Worm (Caenorhabditis elegans) whole organism, late embryonic: ENCODE measurements around the gene B0303.4.

Experiments used
- C08G9.2 ChIP-seq: sonication (generic microtip); optimal IDR thresholded peaks from 2 replicates; lab custom pipeline; 2016; ENCODE audit warnings: mild to moderate bottlenecking, missing genetic modification characterization, moderate library complexity, missing compliant biosample characterization
- F13H6.1 ChIP-seq: sonication (generic microtip); optimal IDR thresholded peaks from 2 replicates; lab custom pipeline; 2016; ENCODE audit warnings: missing genetic modification characterization, missing compliant biosample characterization
- K09A11.1 ChIP-seq: sonication (generic microtip); optimal IDR thresholded peaks from 2 replicates; lab custom pipeline; 2017; ENCODE audit warnings: antibody characterized with exemption, mild to moderate bottlenecking, missing genetic modification characterization, missing compliant biosample characterization; ENCODE audit not compliant: insufficient read depth
- Y22D7AL.16 ChIP-seq: sonication (generic microtip); optimal IDR thresholded peaks from 2 replicates; lab custom pipeline; 2016; ENCODE audit warnings: missing genetic modification characterization, missing compliant biosample characterization
- ahr-1 ChIP-seq: sonication (generic microtip); optimal IDR thresholded peaks from 2 replicates; lab custom pipeline; 2016; ENCODE audit warnings: missing genetic modification characterization, missing compliant biosample characterization
- ceh-14 ChIP-seq: sonication (generic microtip); optimal IDR thresholded peaks from 2 replicates; lab custom pipeline; 2016; ENCODE audit warnings: missing genotype, missing genetic modification characterization, missing compliant biosample characterization
- ceh-19 ChIP-seq: fragments of 200-800 bp; sonication (Bioruptor generic); optimal IDR thresholded peaks from 2 replicates; lab custom pipeline; 2018; ENCODE audit warnings: mild to moderate bottlenecking, missing genetic modification characterization, missing compliant biosample characterization
- ceh-2 ChIP-seq: sonication (generic microtip); optimal IDR thresholded peaks from 2 replicates; lab custom pipeline; 2016; ENCODE audit warnings: missing genotype, missing genetic modification characterization, missing compliant biosample characterization
- ceh-22 ChIP-seq: sonication (generic microtip); optimal IDR thresholded peaks from 2 replicates; lab custom pipeline; 2017; ENCODE audit warnings: missing biosample characterization, missing genetic modification characterization
- ceh-31 ChIP-seq: sonication (generic microtip); optimal IDR thresholded peaks from 2 replicates; lab custom pipeline; 2016; ENCODE audit warnings: missing genetic modification characterization, missing compliant biosample characterization
- ceh-34 ChIP-seq: sonication (generic microtip); optimal IDR thresholded peaks from 2 replicates; lab custom pipeline; 2016; ENCODE audit warnings: mild to moderate bottlenecking, missing genetic modification characterization, missing compliant biosample characterization
- ceh-45 ChIP-seq: fragments of 200-800 bp; sonication (Bioruptor generic); IDR thresholded peaks from 2 replicates; pipeline ENCODE4 v1.3.6; 2022; ENCODE audit warnings: missing genetic modification reagents, missing genetic modification characterization, missing compliant biosample characterization
- ceh-6 ChIP-seq: fragments of 200-800 bp; sonication (Bioruptor generic); optimal IDR thresholded peaks from 2 replicates; lab custom pipeline; 2018; ENCODE audit warnings: mild to moderate bottlenecking, missing genetic modification characterization, missing compliant biosample characterization
- ceh-9 ChIP-seq: sonication (generic microtip); optimal IDR thresholded peaks from 2 replicates; lab custom pipeline; 2016; ENCODE audit warnings: mild to moderate bottlenecking, missing genetic modification characterization, inconsistent platforms, missing compliant biosample characterization
- che-1 ChIP-seq: sonication (generic microtip); optimal IDR thresholded peaks from 2 replicates; lab custom pipeline; 2016; ENCODE audit warnings: mild to moderate bottlenecking, missing genetic modification characterization, missing compliant biosample characterization
- dmd-4 ChIP-seq: sonication (generic microtip); optimal IDR thresholded peaks from 2 replicates; lab custom pipeline; 2016; ENCODE audit warnings: borderline replicate concordance, missing genetic modification characterization, missing compliant biosample characterization
- dve-1 ChIP-seq: sonication (generic microtip); optimal IDR thresholded peaks from 2 replicates; lab custom pipeline; 2017; ENCODE audit warnings: antibody characterized with exemption, mild to moderate bottlenecking, missing genetic modification characterization, missing compliant biosample characterization
- fax-1 ChIP-seq: sonication (generic microtip); optimal IDR thresholded peaks from 2 replicates; lab custom pipeline; 2016; ENCODE audit warnings: missing genotype, missing genetic modification characterization, missing compliant biosample characterization
- fkh-10 ChIP-seq: fragments of 150-350 bp; optimal IDR thresholded peaks from 2 replicates; lab custom pipeline; 2014; ENCODE audit warnings: missing biosample characterization, missing genetic modification reagents, missing genetic modification characterization
- fkh-6 ChIP-seq: sonication (generic microtip); optimal IDR thresholded peaks from 2 replicates; lab custom pipeline; 2016; ENCODE audit warnings: missing genetic modification characterization, missing compliant biosample characterization
- gmeb-2 ChIP-seq: sonication (generic microtip); optimal IDR thresholded peaks from 2 replicates; lab custom pipeline; 2016; ENCODE audit warnings: missing genetic modification characterization, inconsistent platforms, missing compliant biosample characterization
- hlh-15 ChIP-seq: sonication (generic microtip); optimal IDR thresholded peaks from 2 replicates; lab custom pipeline; 2016; ENCODE audit warnings: missing genetic modification characterization, missing compliant biosample characterization
- hlh-30 ChIP-seq: sonication (generic microtip); optimal IDR thresholded peaks from 2 replicates; lab custom pipeline; 2017; ENCODE audit warnings: antibody characterized with exemption, missing genetic modification characterization, missing compliant biosample characterization; ENCODE audit not compliant: insufficient read depth
- lim-6 ChIP-seq: sonication (generic microtip); optimal IDR thresholded peaks from 2 replicates; lab custom pipeline; 2016; ENCODE audit warnings: missing genetic modification characterization, missing compliant biosample characterization
- lin-11 ChIP-seq: fragments of 200-800 bp; sonication (Bioruptor generic); optimal IDR thresholded peaks from 2 replicates; lab custom pipeline; 2018; ENCODE audit warnings: mild to moderate bottlenecking, missing genetic modification characterization, missing compliant biosample characterization
- mec-3 ChIP-seq: sonication (generic microtip); optimal IDR thresholded peaks from 2 replicates; lab custom pipeline; 2016; ENCODE audit warnings: borderline replicate concordance, missing genetic modification characterization, missing compliant biosample characterization
- nfya-1 ChIP-seq: sonication (generic microtip); optimal IDR thresholded peaks from 2 replicates; lab custom pipeline; 2017; ENCODE audit warnings: missing genetic modification characterization, mild to moderate bottlenecking, missing compliant biosample characterization, antibody characterized with exemption, moderate library complexity
- npax-4 ChIP-seq: sonication (generic microtip); optimal IDR thresholded peaks from 2 replicates; lab custom pipeline; 2016; ENCODE audit warnings: missing genetic modification characterization, missing compliant biosample characterization
- pag-3 ChIP-seq: sonication (generic microtip); optimal IDR thresholded peaks from 2 replicates; lab custom pipeline; 2016; ENCODE audit warnings: missing compliant biosample characterization, missing genetic modification characterization, borderline replicate concordance
- sdc-2 ChIP-seq: sonication (generic microtip); optimal IDR thresholded peaks from 2 replicates; lab custom pipeline; 2016; ENCODE audit warnings: missing genotype, missing genetic modification characterization, missing compliant biosample characterization
- sox-2 ChIP-seq: fragments of 200-800 bp; sonication (Bioruptor generic); IDR thresholded peaks from 2 replicates; pipeline ENCODE4 v1.3.6; 2022; ENCODE audit warnings: missing genetic modification reagents, missing genetic modification characterization, missing compliant biosample characterization
- tbx-2 ChIP-seq: sonication (generic microtip); optimal IDR thresholded peaks from 2 replicates; lab custom pipeline; 2016; ENCODE audit warnings: missing genetic modification characterization, missing compliant biosample characterization
- unc-55 ChIP-seq: sonication (generic microtip); optimal IDR thresholded peaks from 2 replicates; lab custom pipeline; 2017; ENCODE audit warnings: missing biosample characterization, missing genetic modification reagents, missing genetic modification characterization
- zip-5 ChIP-seq: sonication (generic microtip); optimal IDR thresholded peaks from 2 replicates; lab custom pipeline; 2016; ENCODE audit warnings: missing genetic modification characterization, missing compliant biosample characterization
- ztf-16 ChIP-seq: sonication (generic microtip); optimal IDR thresholded peaks from 2 replicates; lab custom pipeline; 2017; ENCODE audit warnings: missing genetic modification characterization, missing compliant biosample characterization

B0303.4 gene

DNA sequence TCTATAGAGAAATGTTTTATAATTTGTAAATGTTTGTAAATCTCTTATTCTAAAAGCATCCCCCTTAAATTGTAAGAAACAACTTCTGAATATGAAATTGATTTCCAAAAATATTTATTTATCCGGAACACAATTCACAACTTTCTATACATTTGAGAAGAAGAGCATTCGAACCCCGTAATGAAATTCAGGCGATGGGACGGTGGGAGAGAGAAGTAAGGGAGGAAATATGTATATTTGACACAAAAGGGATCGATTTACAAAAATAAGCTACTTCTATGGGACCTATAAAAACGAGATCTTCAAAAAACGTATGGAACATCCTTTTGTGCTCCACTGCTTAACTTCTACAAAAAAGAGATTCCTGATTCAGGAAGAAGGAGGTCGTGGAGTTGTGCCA, 35.6 kb downstream of the B0303.4 start:
- no peak for TF ChIP-seq ahr-1 (tag; lab: Kevin White, UChicago)
- TF ChIP-seq dmd-4, result no peak
- TF ChIP-seq, all 69 proteins: peak for 0

DNA sequence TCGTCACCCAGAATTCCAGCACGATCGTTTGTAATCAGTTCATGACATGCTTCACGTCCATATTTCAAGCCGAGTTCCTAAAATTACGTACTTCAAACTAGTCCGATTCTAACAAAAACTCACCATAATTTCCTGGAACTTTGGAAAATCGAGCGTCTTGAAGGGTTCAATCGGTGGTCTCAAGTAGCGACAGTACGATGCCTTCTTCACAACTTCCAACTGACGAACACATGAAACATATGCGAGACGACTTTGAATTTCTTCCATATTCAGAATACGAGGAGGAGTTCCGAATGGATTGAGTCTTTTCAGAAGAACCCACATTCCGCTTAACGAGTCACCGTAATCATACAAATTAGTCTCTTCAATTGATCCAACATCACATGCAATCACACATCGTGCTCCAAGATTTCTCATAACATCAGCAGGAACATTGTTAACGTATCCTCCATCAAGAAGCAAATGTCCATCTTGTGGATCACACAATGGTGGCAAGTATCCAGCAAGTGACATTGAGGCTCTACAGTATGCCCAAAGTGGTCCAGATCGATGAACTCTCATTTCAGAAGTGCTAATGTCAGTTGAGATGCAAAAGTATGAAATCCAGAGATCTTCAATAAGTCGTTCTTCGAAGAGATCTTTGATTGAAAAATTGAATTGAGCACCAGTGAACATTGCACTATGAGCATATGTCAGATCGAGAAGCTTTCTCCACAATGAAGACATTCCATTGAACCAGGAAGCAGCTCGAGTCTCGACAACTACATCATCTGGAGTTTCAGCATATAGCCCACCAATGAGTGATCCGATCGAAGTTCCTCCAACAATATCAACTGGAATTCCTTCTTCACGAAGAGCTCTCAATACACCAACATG, 36.6 kb downstream of the B0303.4 start:
- no peak for TF ChIP-seq ceh-34 (tag; lab: Kevin White, UChicago)
- no peak for TF ChIP-seq fkh-10 (GFP tag; lab: Kevin White, UChicago)

DNA sequence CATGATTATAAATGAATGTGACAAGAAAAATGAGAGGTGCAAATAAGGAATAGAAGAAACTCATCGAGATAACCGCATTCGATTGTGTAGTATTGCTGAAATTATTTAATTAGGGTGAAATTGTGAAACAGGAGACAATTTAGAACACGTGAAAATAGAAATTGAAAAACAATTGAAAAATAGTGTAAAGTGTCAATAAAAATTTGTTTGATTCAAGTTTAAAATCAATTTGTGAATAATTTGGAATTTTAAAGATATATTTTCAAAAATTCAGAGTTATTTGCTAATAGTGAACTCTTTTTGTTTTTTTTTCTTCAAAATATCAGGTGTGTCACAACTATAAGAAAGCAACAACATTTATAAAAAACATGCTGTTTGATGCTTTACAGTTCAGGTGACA, 41.7 kb downstream of the B0303.4 start, which contains the start of gene ZK370.4:
TSS of gene ZK370.4 (minus strand) at position 101 of the 400 bp plus-strand sequence.
- no peak for TF ChIP-seq ceh-31
- TF ChIP-seq ztf-16 (tag; lab: Kevin White, UChicago), result no peak
- TF ChIP-seq gmeb-2 (tag; lab: Kevin White, UChicago), result no peak
- no peak for TF ChIP-seq mec-3
- no peak for TF ChIP-seq ahr-1 (tag; lab: Kevin White, UChicago)
- TF ChIP-seq, all 69 proteins: peak for 0

- TF ChIP-seq ceh-31, result no peak
- TF ChIP-seq ceh-6 (GFP tag; lab: Kevin White, UChicago), result no peak
- no peak for TF ChIP-seq fax-1
- no peak for TF ChIP-seq ceh-9 (tag; lab: Kevin White, UChicago)
- no peak for TF ChIP-seq unc-55 (GFP tag; lab: Kevin White, UChicago)
- TF ChIP-seq pag-3, result no peak
- no peak for TF ChIP-seq lin-11
- TF ChIP-seq zip-5, result no peak
- TF ChIP-seq ceh-34 (tag; lab: Kevin White, UChicago), result no peak
- TF ChIP-seq dve-1 (tag; lab: Kevin White, UChicago), result no peak
- TF ChIP-seq mec-3, result no peak
- no peak for TF ChIP-seq ceh-19 (GFP tag; lab: Kevin White, UChicago)
- TF ChIP-seq Y22D7AL.16, result no peak
- no peak for TF ChIP-seq ceh-14 (tag; lab: Kevin White, UChicago)
- TF ChIP-seq lim-6 (tag; lab: Kevin White, UChicago), result no peak
- TF ChIP-seq hlh-30 (tag; lab: Kevin White, UChicago), result no peak
- TF ChIP-seq nfya-1 (tag; lab: Kevin White, UChicago), result no peak
- no peak for TF ChIP-seq sox-2
- no peak for TF ChIP-seq F13H6.1 (tag; lab: Kevin White, UChicago)
- TF ChIP-seq, all 69 proteins: peak for 0
Observed at ce11 chrIII:8731973-8732372, 42.3 kb downstream of the B0303.4 start.

DNA sequence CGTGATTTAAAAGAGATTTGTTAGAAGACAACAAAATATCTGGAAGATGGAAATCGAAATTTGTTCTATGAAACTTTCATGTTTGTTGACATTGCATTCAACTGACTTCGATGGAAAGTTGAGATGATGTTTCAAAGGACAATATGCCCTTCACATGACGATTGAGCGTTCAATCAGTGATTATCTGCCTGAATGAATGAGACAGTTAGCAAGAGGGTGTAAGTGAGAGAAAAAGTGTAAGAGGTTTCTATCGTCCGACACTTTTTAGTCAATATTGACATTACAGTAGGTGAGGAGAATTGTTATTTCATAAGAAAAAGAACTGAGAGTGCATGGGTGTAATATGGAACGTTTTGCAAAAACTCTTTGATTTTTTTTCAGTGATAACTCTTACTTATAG, 43.6 kb downstream of the B0303.4 start:
- TF ChIP-seq sdc-2 (tag; lab: Kevin White, UChicago) (no peak), ztf-16 (tag; lab: Kevin White, UChicago) (no peak), ceh-22 (tag; lab: Kevin White, UChicago) (no peak), fkh-6 (tag; lab: Kevin White, UChicago) (no peak), ceh-2 (no peak), fax-1 (no peak), tbx-2 (tag; lab: Kevin White, UChicago) (no peak), hlh-30 (tag; lab: Kevin White, UChicago) (no peak), K09A11.1 (tag; lab: Kevin White, UChicago) (no peak), che-1 (no peak), npax-4 (tag; lab: Kevin White, UChicago) (no peak), ceh-45 (GFP tag; lab: Robert Waterston, UW) (no peak), hlh-15 (tag; lab: Kevin White, UChicago) (no peak), C08G9.2 (no peak)
